Fruit fly (Drosophila melanogaster) whole organism, embryonic: Measurements from ENCODE around the gene Jupiter.

ENCODE experiments used
- B-H2 ChIP-seq: fragments of 200-800 bp; sonication (Bioruptor generic); optimal IDR thresholded peaks from 2 replicates; lab custom pipeline; 2018; ENCODE audit warnings: missing biosample characterization, mild to moderate bottlenecking, missing genetic modification characterization
- CG1024 ChIP-seq: fragments of 200-800 bp; sonication (Bioruptor generic); IDR thresholded peaks from 2 replicates; pipeline ENCODE4 v1.3.6; 2022; ENCODE audit warnings: missing biosample characterization, missing genetic modification characterization
- CG10267 ChIP-seq: fragments of 200-800 bp; sonication (Bioruptor generic); optimal IDR thresholded peaks from 2 replicates; lab custom pipeline; 2018; ENCODE audit warnings: missing biosample characterization, mild to moderate bottlenecking, missing genetic modification characterization, moderate library complexity
- CG10274 ChIP-seq: fragments of 200-800 bp; sonication (Bioruptor generic); optimal IDR thresholded peaks from 3 replicates; lab custom pipeline; 2017; ENCODE audit warnings: missing biosample characterization, mild to moderate bottlenecking, missing genetic modification characterization
- CG10321 ChIP-seq: fragments of 200-800 bp; sonication (Bioruptor generic); IDR thresholded peaks from 2 replicates; pipeline ENCODE4 v1.3.6; 2022; ENCODE audit warnings: missing biosample characterization, missing genetic modification characterization
- CG10543 ChIP-seq: fragments of 200-800 bp; sonication (Bioruptor generic); optimal IDR thresholded peaks from 3 replicates; lab custom pipeline; 2017; ENCODE audit warnings: missing biosample characterization, mild to moderate bottlenecking, missing genetic modification characterization, moderate library complexity
- CG10654 ChIP-seq: fragments of 200-800 bp; sonication (Bioruptor generic); optimal IDR thresholded peaks from 2 replicates; lab custom pipeline; 2016; ENCODE audit warnings: missing biosample characterization, missing genetic modification characterization
- CG10979 ChIP-seq: fragments of 200-800 bp; sonication (Bioruptor generic); optimal IDR thresholded peaks from 2 replicates; lab custom pipeline; 2018; ENCODE audit warnings: missing biosample characterization, mild to moderate bottlenecking, missing genetic modification characterization, moderate library complexity
- CG11504 ChIP-seq: fragments of 200-800 bp; sonication (Bioruptor generic); optimal IDR thresholded peaks from 3 replicates; lab custom pipeline; 2019; ENCODE audit warnings: missing biosample characterization, mild to moderate bottlenecking, missing genetic modification characterization, moderate library complexity
- CG12219 ChIP-seq: fragments of 200-800 bp; sonication (Bioruptor generic); optimal IDR thresholded peaks from 3 replicates; lab custom pipeline; 2018; ENCODE audit warnings: missing biosample characterization, mild to moderate bottlenecking, missing genetic modification characterization
- CG12236 ChIP-seq: fragments of 200-800 bp; sonication (Bioruptor generic); optimal IDR thresholded peaks from 2 replicates; lab custom pipeline; 2016; ENCODE audit warnings: missing biosample characterization, missing genetic modification characterization
- CG13424 ChIP-seq: fragments of 200-800 bp; sonication (Bioruptor generic); optimal IDR thresholded peaks from 2 replicates; lab custom pipeline; 2019; ENCODE audit warnings: missing biosample characterization, mild to moderate bottlenecking, missing genetic modification characterization, moderate library complexity
- CG14965 ChIP-seq: fragments of 200-800 bp; sonication (Bioruptor generic); optimal IDR thresholded peaks from 2 replicates; lab custom pipeline; 2016; ENCODE audit warnings: missing biosample characterization, missing genetic modification characterization, borderline replicate concordance
- CG15073 ChIP-seq: fragments of 200-800 bp; sonication (Bioruptor generic); optimal IDR thresholded peaks from 2 replicates; lab custom pipeline; 2016; ENCODE audit warnings: missing biosample characterization, missing genetic modification characterization
- CG15514 ChIP-seq: fragments of 200-800 bp; sonication (Bioruptor generic); optimal IDR thresholded peaks from 3 replicates; lab custom pipeline; 2017; ENCODE audit warnings: missing biosample characterization, missing genetic modification characterization, mild to moderate bottlenecking, moderate library complexity, missing genetic modification reagents
- CG1602 ChIP-seq: fragments of 200-800 bp; sonication (Bioruptor generic); optimal IDR thresholded peaks from 3 replicates; lab custom pipeline; 2016; ENCODE audit warnings: missing biosample characterization, missing genetic modification characterization
- CG16813 ChIP-seq: fragments of 200-800 bp; sonication (Bioruptor generic); IDR thresholded peaks from 3 replicates; pipeline ENCODE4 v1.3.6; 2022; ENCODE audit warnings: missing biosample characterization, missing genetic modification characterization; ENCODE audit not compliant: partially characterized antibody
- CG17186 ChIP-seq: fragments of 200-800 bp; sonication (Bioruptor generic); optimal IDR thresholded peaks from 3 replicates; lab custom pipeline; 2017; ENCODE audit warnings: missing biosample characterization, missing genetic modification reagents, missing genetic modification characterization
- CG3838 ChIP-seq: fragments of 200-800 bp; sonication (Bioruptor generic); optimal IDR thresholded peaks from 3 replicates; lab custom pipeline; 2016; ENCODE audit warnings: missing biosample characterization, missing genetic modification characterization
- CG4328 ChIP-seq: fragments of 200-800 bp; sonication (Bioruptor generic); optimal IDR thresholded peaks from 3 replicates; lab custom pipeline; 2017; ENCODE audit warnings: missing biosample characterization, missing genetic modification reagents, missing genetic modification characterization
- CG5180 ChIP-seq: fragments of 200-800 bp; sonication (Bioruptor generic); optimal IDR thresholded peaks from 3 replicates; lab custom pipeline; 2017; ENCODE audit warnings: missing biosample characterization, missing genetic modification characterization, mild to moderate bottlenecking, moderate library complexity, missing genetic modification reagents
- CG7839 ChIP-seq: fragments of 200-800 bp; sonication (Bioruptor generic); optimal IDR thresholded peaks from 3 replicates; lab custom pipeline; 2018; ENCODE audit warnings: missing biosample characterization, mild to moderate bottlenecking, missing genetic modification characterization, moderate library complexity
- CG8359 ChIP-seq: fragments of 200-800 bp; sonication (Bioruptor generic); optimal IDR thresholded peaks from 2 replicates; lab custom pipeline; 2017; ENCODE audit warnings: missing biosample characterization, mild to moderate bottlenecking, missing genetic modification characterization, borderline replicate concordance
- CG9727 ChIP-seq: fragments of 200-800 bp; sonication (Bioruptor generic); optimal IDR thresholded peaks from 3 replicates; lab custom pipeline; 2017; ENCODE audit warnings: missing biosample characterization, mild to moderate bottlenecking, missing genetic modification characterization
- D19B ChIP-seq: fragments of 200-800 bp; sonication (Bioruptor generic); optimal IDR thresholded peaks from 2 replicates; lab custom pipeline; 2017; ENCODE audit warnings: missing biosample characterization, mild to moderate bottlenecking, missing genetic modification characterization
- Doc3 ChIP-seq: fragments of 200-800 bp; sonication (Bioruptor generic); IDR thresholded peaks from 3 replicates; pipeline ENCODE4 v1.3.6; 2022; ENCODE audit warnings: missing biosample characterization, missing genetic modification characterization; ENCODE audit not compliant: partially characterized antibody
- HLH3B ChIP-seq: fragments of 200-800 bp; sonication (Bioruptor generic); IDR thresholded peaks from 2 replicates; pipeline ENCODE4 v1.3.6; 2022; ENCODE audit warnings: missing biosample characterization, missing genetic modification characterization
- Hr51 ChIP-seq, 2 experiments: fragments of 200-800 bp; sonication (Bioruptor generic); optimal IDR thresholded peaks; 2 replicates in 1 of 2; 3 replicates in 1 of 2; lab custom pipeline; 2016 to 2018; ENCODE audit warnings: missing biosample characterization in 2 of 2, missing genetic modification characterization in 2 of 2, mild to moderate bottlenecking in 1 of 2, moderate library complexity in 1 of 2
- Mrtf ChIP-seq: fragments of 200-800 bp; sonication (Bioruptor generic); IDR thresholded peaks from 3 replicates; pipeline ENCODE4 v1.3.6; 2022; ENCODE audit warnings: missing biosample characterization, missing genetic modification characterization
- NC2β ChIP-seq: fragments of 200-800 bp; sonication (Bioruptor generic); optimal IDR thresholded peaks from 2 replicates; lab custom pipeline; 2016; ENCODE audit warnings: missing biosample characterization, missing genetic modification characterization
- Neu2 ChIP-seq: fragments of 200-800 bp; sonication (Bioruptor generic); optimal IDR thresholded peaks from 3 replicates; lab custom pipeline; 2016; ENCODE audit warnings: missing biosample characterization, missing genetic modification characterization, borderline replicate concordance
- Six4 ChIP-seq: fragments of 200-800 bp; sonication (Bioruptor generic); optimal IDR thresholded peaks from 2 replicates; lab custom pipeline; 2016; ENCODE audit warnings: missing biosample characterization, missing genetic modification characterization
- Taf1 ChIP-seq: fragments of 200-800 bp; sonication (Bioruptor generic); IDR thresholded peaks from 2 replicates; pipeline ENCODE4 v1.3.6; 2022; ENCODE audit warnings: missing biosample characterization, missing genetic modification characterization
- Tbp ChIP-seq: fragments of >200 bp; optimal IDR thresholded peaks from 2 replicates; lab custom pipeline; 2018; ENCODE audit warnings: missing biosample characterization, missing genetic modification characterization
- YL-1 ChIP-seq: fragments of 200-800 bp; sonication (Bioruptor generic); optimal IDR thresholded peaks from 3 replicates; lab custom pipeline; 2017; ENCODE audit warnings: missing biosample characterization, mild to moderate bottlenecking, missing genetic modification characterization
- ara ChIP-seq: fragments of 200-800 bp; sonication (Bioruptor generic); IDR thresholded peaks from 2 replicates; pipeline ENCODE4 v1.3.6; 2022; ENCODE audit warnings: missing biosample characterization, missing genetic modification characterization
- ash1 ChIP-seq: fragments of 200-800 bp; sonication (Bioruptor generic); optimal IDR thresholded peaks from 2 replicates; lab custom pipeline; 2018; ENCODE audit warnings: missing biosample characterization, mild to moderate bottlenecking, missing genetic modification characterization
- cas ChIP-seq: fragments of 200-800 bp; sonication (Bioruptor generic); IDR thresholded peaks from 2 replicates; pipeline ENCODE4 v1.3.6; 2022; ENCODE audit warnings: missing biosample characterization, missing genetic modification characterization
- chinmo ChIP-seq: fragments of 200-800 bp; sonication (Bioruptor generic); IDR thresholded peaks from 4 replicates; pipeline ENCODE4 v1.3.6; 2022; ENCODE audit warnings: missing biosample characterization, missing genetic modification characterization; ENCODE audit not compliant: partially characterized antibody
- ci ChIP-seq: fragments of 200-800 bp; sonication (Bioruptor generic); IDR thresholded peaks from 3 replicates; pipeline ENCODE4 v1.3.6; 2022; ENCODE audit warnings: missing biosample characterization, missing genetic modification characterization
- gcm2 ChIP-seq: fragments of 200-800 bp; sonication (Bioruptor generic); optimal IDR thresholded peaks from 2 replicates; lab custom pipeline; 2016; ENCODE audit warnings: missing biosample characterization, missing genetic modification characterization
- ind ChIP-seq: fragments of 200-800 bp; sonication (Bioruptor generic); optimal IDR thresholded peaks from 3 replicates; lab custom pipeline; 2016; ENCODE audit warnings: missing biosample characterization, missing genetic modification characterization
- insv ChIP-seq, 2 experiments: fragments of 200-800 bp; sonication (Bioruptor generic); optimal IDR thresholded peaks; 3 replicates each; lab custom pipeline; 2016 to 2018; ENCODE audit warnings: missing biosample characterization in 2 of 2, missing genetic modification characterization in 2 of 2
- luna ChIP-seq: fragments of 200-800 bp; sonication (Bioruptor generic); optimal IDR thresholded peaks from 2 replicates; lab custom pipeline; 2016; ENCODE audit warnings: missing biosample characterization, missing genetic modification characterization
- p53 ChIP-seq: fragments of 200-800 bp; sonication (Bioruptor generic); optimal IDR thresholded peaks from 2 replicates; lab custom pipeline; 2016; ENCODE audit warnings: missing biosample characterization, missing genetic modification characterization
- pfk ChIP-seq: fragments of 200-800 bp; sonication (Bioruptor generic); optimal IDR thresholded peaks from 2 replicates; lab custom pipeline; 2018; ENCODE audit warnings: missing biosample characterization, mild to moderate bottlenecking, missing genetic modification characterization, moderate library complexity
- pnt ChIP-seq: fragments of 200-800 bp; sonication (Bioruptor generic); optimal IDR thresholded peaks from 3 replicates; lab custom pipeline; 2016; ENCODE audit warnings: missing biosample characterization, missing genetic modification characterization
- row ChIP-seq: fragments of 200-800 bp; sonication (Bioruptor generic); IDR thresholded peaks from 3 replicates; pipeline ENCODE4 v1.3.6; 2022; ENCODE audit warnings: missing biosample characterization, missing genetic modification characterization
- scrt ChIP-seq: fragments of 200-800 bp; sonication (Bioruptor generic); optimal IDR thresholded peaks from 2 replicates; lab custom pipeline; 2018; ENCODE audit warnings: missing biosample characterization, mild to moderate bottlenecking, missing genetic modification characterization, moderate library complexity
- zf30C ChIP-seq: fragments of 200-800 bp; sonication (Bioruptor generic); optimal IDR thresholded peaks from 3 replicates; lab custom pipeline; 2018; ENCODE audit warnings: missing biosample characterization, mild to moderate bottlenecking, missing genetic modification characterization

The Jupiter gene

dm6 chr3R:11649449-11649848, 29.7 kb upstream of the Jupiter start (continued):
- peak; percentile 94 for TF ChIP-seq CG12219
- peak; percentile 89 for TF ChIP-seq p53
- TF ChIP-seq Six4: peak; percentile 92
- TF ChIP-seq HLH3B (GFP tag; lab: Robert Waterston, UW): peak; percentile 97
- peak; percentile 93 for TF ChIP-seq ara (GFP tag; lab: Robert Waterston, UW)
- TF ChIP-seq CG10267 (tag; lab: Kevin White, UChicago): peak; percentile 77
- TF ChIP-seq NC2β (GFP tag; lab: Kevin White, UChicago): peak; percentile 92
- TF ChIP-seq pfk: peak; percentile 34
- TF ChIP-seq CG15073 (GFP tag; lab: Kevin White, UChicago): peak; percentile 74
- TF ChIP-seq B-H2 (GFP tag; lab: Kevin White, UChicago): peak; percentile 98
- no peak for TF ChIP-seq Doc3
- peak; percentile 97 for TF ChIP-seq row (GFP tag; lab: Robert Waterston, UW)
- TF ChIP-seq luna (GFP tag; lab: Kevin White, UChicago): peak; percentile 97
- TF ChIP-seq chinmo (GFP tag; lab: Robert Waterston, UW): peak; percentile 54; the same call in 1 of the 4 replicates
- peak; percentile 83 for TF ChIP-seq CG5180 (GFP tag; lab: Kevin White, UChicago)
- TF ChIP-seq pnt (GFP tag; lab: Kevin White, UChicago): peak; percentile 96
- TF ChIP-seq CG7839 (tag; lab: Kevin White, UChicago): peak; percentile 97
- peak; percentile 98 for TF ChIP-seq ind
- TF ChIP-seq CG12236: peak; percentile 88
- no peak for TF ChIP-seq zf30C (GFP tag; lab: Kevin White, UChicago)
- peak; percentile 92 for TF ChIP-seq CG15514 (GFP tag; lab: Kevin White, UChicago)
- TF ChIP-seq insv (GFP tag; optimal IDR thresholded peaks at IDR 0.05; lab: Kevin White, UChicago): no peak
- peak; percentile 94 for TF ChIP-seq cas (GFP tag; lab: Robert Waterston, UW)
- peak; percentile 94 to 96 for TF ChIP-seq Hr51 (GFP tag; optimal IDR thresholded peaks at IDR 0.05; lab: Kevin White, UChicago)
- peak; percentile 98 for TF ChIP-seq ci (GFP tag; lab: Robert Waterston, UW)
- peak; percentile 73 for TF ChIP-seq ash1 (GFP tag; lab: Kevin White, UChicago)
- peak; percentile 90 for TF ChIP-seq D19B (GFP tag; lab: Kevin White, UChicago)
- peak; percentile 96 for TF ChIP-seq gcm2 (GFP tag; lab: Kevin White, UChicago)
- peak; percentile 91 for TF ChIP-seq CG3838 (GFP tag; lab: Kevin White, UChicago)
- TF ChIP-seq CG16813 (GFP tag; lab: Robert Waterston, UW): no peak
- peak; percentile 95 for TF ChIP-seq CG11504 (tag; lab: Kevin White, UChicago)
- TF ChIP-seq CG4328: peak; percentile 90
- peak; percentile 78 for TF ChIP-seq CG10979 (tag; lab: Kevin White, UChicago)
- peak; percentile 89 for TF ChIP-seq CG1024 (GFP tag; lab: Robert Waterston, UW)
- TF ChIP-seq CG13424 (tag; lab: Kevin White, UChicago): peak; percentile 96
- TF ChIP-seq CG10274 (GFP tag; lab: Kevin White, UChicago): peak; percentile 85
- peak; percentile 77 for TF ChIP-seq Neu2 (GFP tag; lab: Kevin White, UChicago)
- TF ChIP-seq CG10654 (GFP tag; lab: Kevin White, UChicago): peak; percentile 95
- TF ChIP-seq CG10321 (GFP tag; lab: Robert Waterston, UW): peak; percentile 82
- TF ChIP-seq Taf1: peak; percentile 97
- peak; percentile 34 for TF ChIP-seq CG17186 (GFP tag; lab: Kevin White, UChicago)
- TF ChIP-seq scrt: peak; percentile 93
- TF ChIP-seq CG1602 (GFP tag; lab: Kevin White, UChicago): peak; percentile 94
- peak; percentile 63 for TF ChIP-seq YL-1 (GFP tag; lab: Kevin White, UChicago)
- TF ChIP-seq CG8359 (GFP tag; lab: Kevin White, UChicago): peak; percentile 62
- peak; percentile 98 for TF ChIP-seq CG10543 (GFP tag; lab: Kevin White, UChicago)
- TF ChIP-seq CG9727 (GFP tag; lab: Kevin White, UChicago): peak; percentile 89
- peak; percentile 73 for TF ChIP-seq CG14965 (GFP tag; lab: Kevin White, UChicago)
- TF ChIP-seq Mrtf (GFP tag; lab: Robert Waterston, UW): peak; percentile 97
- TF ChIP-seq Tbp: no peak
